Worm (Caenorhabditis elegans) whole organism, mixed stage, embryonic: Measurements from ENCODE around the gene famk-1.
A peak's percentile ranks its signal among the peaks of the same experiment; 100 is the strongest.

Source experiments
- M03D4.4 ChIP-seq: sonication (generic microtip); optimal IDR thresholded peaks from 2 replicates; lab custom pipeline; 2017; ENCODE audit warnings: mild to moderate bottlenecking, missing genetic modification characterization, missing compliant biosample characterization
- bed-3 ChIP-seq: fragments of 200-800 bp; sonication (Bioruptor generic); optimal IDR thresholded peaks from 3 replicates; lab custom pipeline; 2018; ENCODE audit warnings: mild to moderate bottlenecking, missing genetic modification characterization, moderate library complexity, missing compliant biosample characterization
- blmp-1 ChIP-seq: fragments of 150-350 bp; optimal IDR thresholded peaks from 2 replicates; lab custom pipeline; 2014; ENCODE audit warnings: missing biosample characterization, missing genetic modification characterization
- ceh-39 ChIP-seq: fragments of 150-350 bp; optimal IDR thresholded peaks from 2 replicates; lab custom pipeline; 2014; ENCODE audit warnings: missing biosample characterization, missing genetic modification characterization
- ceh-43 ChIP-seq: fragments of 200-800 bp; sonication (Bioruptor generic); optimal IDR thresholded peaks from 2 replicates; lab custom pipeline; 2018; ENCODE audit warnings: mild to moderate bottlenecking, missing genetic modification characterization, moderate library complexity, missing compliant biosample characterization
- ceh-83 ChIP-seq: fragments of 200-800 bp; sonication (Bioruptor generic); optimal IDR thresholded peaks from 2 replicates; lab custom pipeline; 2018; ENCODE audit warnings: mild to moderate bottlenecking, missing genetic modification characterization, missing compliant biosample characterization
- ces-1 ChIP-seq: fragments of 150-350 bp; optimal IDR thresholded peaks from 2 replicates; lab custom pipeline; 2014; ENCODE audit warnings: missing biosample characterization, missing genetic modification reagents, missing genetic modification characterization
- cnd-1 ChIP-seq: fragments of 200-800 bp; sonication (Bioruptor generic); optimal IDR thresholded peaks from 2 replicates; lab custom pipeline; 2018; ENCODE audit warnings: mild to moderate bottlenecking, missing genetic modification characterization, missing compliant biosample characterization
- drap-1 ChIP-seq: fragments of 200-800 bp; sonication (Bioruptor generic); optimal IDR thresholded peaks from 3 replicates; lab custom pipeline; 2018; ENCODE audit warnings: mild to moderate bottlenecking, missing genetic modification characterization, missing compliant biosample characterization
- elt-1 ChIP-seq: sonication (generic microtip); optimal IDR thresholded peaks from 2 replicates; lab custom pipeline; 2017; ENCODE audit warnings: missing genetic modification characterization, mild to moderate bottlenecking, missing compliant biosample characterization, antibody characterized with exemption, moderate library complexity, borderline replicate concordance; ENCODE audit not compliant: insufficient read depth
- elt-3 ChIP-seq: fragments of 150-350 bp; optimal IDR thresholded peaks from 2 replicates; lab custom pipeline; 2014; ENCODE audit warnings: missing biosample characterization, missing genetic modification characterization
- ham-2 ChIP-seq: fragments of 200-800 bp; sonication (Bioruptor generic); optimal IDR thresholded peaks from 2 replicates; lab custom pipeline; 2018; ENCODE audit warnings: mild to moderate bottlenecking, missing genetic modification characterization, missing compliant biosample characterization
- hlh-1 ChIP-seq: fragments of 150-350 bp; optimal IDR thresholded peaks from 2 replicates; lab custom pipeline; 2014; ENCODE audit warnings: missing biosample characterization, missing genetic modification reagents, missing genetic modification characterization
- lin-13 ChIP-seq: fragments of 150-350 bp; optimal IDR thresholded peaks from 2 replicates; lab custom pipeline; 2014; ENCODE audit warnings: missing biosample characterization, missing genetic modification characterization
- lin-32 ChIP-seq: fragments of 200-800 bp; sonication (Bioruptor generic); optimal IDR thresholded peaks from 2 replicates; lab custom pipeline; 2018; ENCODE audit warnings: mild to moderate bottlenecking, missing genetic modification characterization, missing compliant biosample characterization
- lsy-2 ChIP-seq: fragments of 150-350 bp; optimal IDR thresholded peaks from 2 replicates; lab custom pipeline; 2014; ENCODE audit warnings: missing biosample characterization, missing genetic modification characterization
- mab-5 ChIP-seq: fragments of 150-350 bp; optimal IDR thresholded peaks from 2 replicates; lab custom pipeline; 2014; ENCODE audit warnings: missing biosample characterization, missing genetic modification characterization
- mep-1 ChIP-seq: fragments of 150-350 bp; optimal IDR thresholded peaks from 2 replicates; lab custom pipeline; 2017; ENCODE audit warnings: missing biosample characterization, missing genetic modification reagents, missing genetic modification characterization, inconsistent platforms
- mls-2 ChIP-seq: sonication (generic microtip); optimal IDR thresholded peaks from 2 replicates; lab custom pipeline; 2016; ENCODE audit warnings: mild to moderate bottlenecking, missing genetic modification characterization, moderate library complexity, missing compliant biosample characterization
- nhr-12 ChIP-seq: fragments of 150-350 bp; optimal IDR thresholded peaks from 2 replicates; lab custom pipeline; 2014; ENCODE audit warnings: missing biosample characterization, missing genetic modification characterization
- nhr-2 ChIP-seq: fragments of 150-350 bp; optimal IDR thresholded peaks from 2 replicates; lab custom pipeline; 2014; ENCODE audit warnings: missing biosample characterization, missing genetic modification characterization
- nhr-237 ChIP-seq: fragments of 150-350 bp; optimal IDR thresholded peaks from 2 replicates; lab custom pipeline; 2014; ENCODE audit warnings: missing biosample characterization, missing genetic modification characterization
- nhr-28 ChIP-seq: fragments of 150-350 bp; optimal IDR thresholded peaks from 2 replicates; lab custom pipeline; 2014; ENCODE audit warnings: missing biosample characterization, missing genetic modification characterization
- nhr-76 ChIP-seq: sonication (generic microtip); optimal IDR thresholded peaks from 2 replicates; lab custom pipeline; 2017; ENCODE audit warnings: missing biosample characterization, missing genetic modification characterization
- pha-4 ChIP-seq: fragments of 150-350 bp; optimal IDR thresholded peaks from 2 replicates; lab custom pipeline; 2018; ENCODE audit warnings: missing biosample characterization, missing genetic modification reagents, missing genetic modification characterization
- sem-2 ChIP-seq: fragments of 200-800 bp; sonication (Bioruptor generic); optimal IDR thresholded peaks from 2 replicates; lab custom pipeline; 2018; ENCODE audit warnings: mild to moderate bottlenecking, missing genetic modification characterization, missing compliant biosample characterization
- snpc-4 ChIP-seq: fragments of 150-350 bp; optimal IDR thresholded peaks from 2 replicates; lab custom pipeline; 2014; ENCODE audit warnings: missing biosample characterization, missing genetic modification characterization
- sptf-1 ChIP-seq: sonication (generic microtip); optimal IDR thresholded peaks from 2 replicates; lab custom pipeline; 2017; ENCODE audit warnings: mild to moderate bottlenecking, missing genetic modification characterization, moderate library complexity, missing compliant biosample characterization
- tbx-8 ChIP-seq: fragments of 200-800 bp; sonication (Bioruptor generic); optimal IDR thresholded peaks from 2 replicates; lab custom pipeline; 2018; ENCODE audit warnings: mild to moderate bottlenecking, missing genetic modification characterization, moderate library complexity, missing compliant biosample characterization
- unc-120 ChIP-seq: sonication (generic microtip); optimal IDR thresholded peaks from 2 replicates; lab custom pipeline; 2017; ENCODE audit warnings: missing genetic modification characterization, missing compliant biosample characterization; ENCODE audit not compliant: poor library complexity, severe bottlenecking
- unc-39 ChIP-seq: fragments of 150-350 bp; optimal IDR thresholded peaks from 2 replicates; lab custom pipeline; 2014; ENCODE audit warnings: missing biosample characterization, missing genetic modification characterization
- unc-62 ChIP-seq: fragments of 150-350 bp; optimal IDR thresholded peaks from 2 replicates; lab custom pipeline; 2014; ENCODE audit warnings: missing biosample characterization, missing genetic modification reagents, missing genetic modification characterization
- zip-8 ChIP-seq: fragments of 150-350 bp; optimal IDR thresholded peaks from 2 replicates; lab custom pipeline; 2014; ENCODE audit warnings: missing biosample characterization, missing genetic modification characterization
- ztf-11 ChIP-seq: fragments of 150-350 bp; optimal IDR thresholded peaks from 2 replicates; lab custom pipeline; 2014; ENCODE audit warnings: missing biosample characterization, missing genetic modification characterization

Gene famk-1

DNA sequence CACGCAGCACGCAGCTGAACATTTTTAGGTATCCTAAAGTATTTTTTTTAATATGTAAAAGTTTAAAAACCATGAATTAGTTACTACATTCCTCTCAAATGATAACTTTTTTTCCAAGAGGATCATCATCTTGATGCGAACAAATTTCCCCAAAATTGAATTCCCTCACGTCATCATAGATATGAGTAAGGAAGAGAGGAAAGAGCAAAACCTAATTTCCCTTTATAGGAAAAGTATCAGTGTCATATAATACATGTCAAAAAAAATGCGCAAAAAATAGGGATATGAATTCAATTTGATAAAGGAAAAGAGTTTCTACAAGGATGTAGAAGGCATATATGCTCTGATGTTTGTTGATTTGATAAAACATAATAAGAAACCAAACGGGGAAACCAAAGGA, 12.9 kb downstream of the famk-1 start:
- TF ChIP-seq lsy-2 (tag; lab: Kevin White, UChicago) (no peak), sptf-1 (tag; lab: Kevin White, UChicago) (no peak), M03D4.4 (tag; lab: Kevin White, UChicago) (no peak), lin-32 (no peak), blmp-1 (tag; lab: Kevin White, UChicago) (no peak), mep-1 (tag; lab: Kevin White, UChicago) (no peak), mls-2 (tag; lab: Kevin White, UChicago) (no peak), unc-120 (tag; lab: Kevin White, UChicago) (no peak), nhr-28 (tag; lab: Kevin White, UChicago) (no peak), ces-1 (no peak), bed-3 (GFP tag; lab: Kevin White, UChicago) (no peak), pha-4 (tag; lab: Kevin White, UChicago) (no peak), cnd-1 (tag; lab: Kevin White, UChicago) (no peak)

ce11 chrX:15199052-15199451, 14.0 kb downstream of the famk-1 start, which contains the start of gene snt-7:
Gene snt-7 (minus strand): TSS chrX:15199152.
- TF ChIP-seq lin-13 (tag; lab: Kevin White, UChicago) = no peak
- no peak for TF ChIP-seq tbx-8 (GFP tag; lab: Kevin White, UChicago)
- no peak for TF ChIP-seq ces-1
- no peak for TF ChIP-seq ceh-39 (tag; lab: Kevin White, UChicago)
- no peak for TF ChIP-seq lsy-2 (tag; lab: Kevin White, UChicago)
- no peak for TF ChIP-seq cnd-1 (tag; lab: Kevin White, UChicago)
- TF ChIP-seq ztf-11 (tag; lab: Kevin White, UChicago) = no peak
- TF ChIP-seq, all 35 proteins: peak for 0

- TF ChIP-seq lin-32 (no peak), ham-2 (GFP tag; lab: Kevin White, UChicago) (no peak), sptf-1 (tag; lab: Kevin White, UChicago) (no peak), unc-39 (tag; lab: Kevin White, UChicago) (no peak), mls-2 (tag; lab: Kevin White, UChicago) (no peak), hlh-1 (tag; lab: Kevin White, UChicago) (no peak), nhr-12 (no peak), bed-3 (GFP tag; lab: Kevin White, UChicago) (no peak), elt-3 (tag; lab: Kevin White, UChicago) (no peak), cnd-1 (tag; lab: Kevin White, UChicago) (no peak), unc-62 (GFP tag; lab: Kevin White, UChicago) (no peak), blmp-1 (tag; lab: Kevin White, UChicago) (no peak), ztf-11 (tag; lab: Kevin White, UChicago) (no peak), nhr-28 (tag; lab: Kevin White, UChicago) (no peak)
These were observed 18.8 kb downstream of the famk-1 start, which contains the start of gene phat-6 for ce11 chrX:15194283-15194682. Gene phat-6 (minus strand): TSS chrX:15194383.

DNA sequence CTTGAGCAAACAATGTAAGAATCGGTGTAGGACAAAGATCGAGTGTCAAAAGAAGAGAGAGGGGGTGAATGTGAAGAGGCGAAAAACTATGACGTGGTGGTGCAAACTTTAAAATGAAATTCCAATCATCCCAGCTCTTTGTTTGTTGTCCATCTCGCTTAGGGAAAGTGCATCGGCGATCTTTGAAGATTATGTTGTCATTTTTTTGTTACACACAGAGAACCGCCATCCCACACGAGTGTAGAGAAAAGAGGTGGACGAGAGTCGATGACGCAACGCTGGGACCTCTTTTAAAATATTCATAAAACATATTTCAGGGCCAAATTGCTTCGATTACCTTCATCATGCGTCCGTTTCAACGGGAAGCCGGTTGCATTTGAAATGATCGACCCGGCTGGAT, 21.7 kb downstream of the famk-1 start:
- TF ChIP-seq zip-8 (tag; lab: Kevin White, UChicago) (peak; percentile 62), M03D4.4 (tag; lab: Kevin White, UChicago) (no peak)

DNA sequence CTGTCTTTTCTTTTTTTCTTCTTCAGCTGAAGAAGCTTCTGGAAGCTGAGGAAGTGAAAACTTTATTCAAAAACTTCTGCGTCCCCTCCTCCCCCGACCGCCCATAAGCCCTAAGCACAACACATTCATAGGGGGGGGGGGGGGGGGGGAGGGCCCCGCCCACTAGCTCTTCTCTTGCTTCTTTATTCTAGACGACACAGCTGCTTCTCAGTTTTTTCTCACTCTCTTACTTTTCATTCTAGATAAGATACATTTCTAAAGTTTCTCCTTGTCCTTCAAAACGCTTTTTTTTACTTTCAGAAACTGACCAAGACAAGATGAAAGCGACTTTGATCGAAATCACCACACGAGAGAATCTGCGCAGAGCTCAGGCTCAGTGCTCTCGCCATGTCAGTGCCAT, 23.2 kb downstream of the famk-1 start, which contains the start of gene T10B10.4:
TSS of gene T10B10.4 (plus strand) at position 301 of the 400 bp plus-strand sequence.
- TF ChIP-seq mls-2 (tag; lab: Kevin White, UChicago) (no peak), nhr-12 (no peak), ham-2 (GFP tag; lab: Kevin White, UChicago) (no peak), ceh-43 (no peak), ceh-39 (tag; lab: Kevin White, UChicago) (no peak), M03D4.4 (tag; lab: Kevin White, UChicago) (no peak)

ce11 chrX:15188986-15189675, 23.9 kb downstream of the famk-1 start:
- TF ChIP-seq ceh-43 = no peak
- no peak for TF ChIP-seq ceh-39 (tag; lab: Kevin White, UChicago)
- peak; percentile 72 for TF ChIP-seq unc-62 (GFP tag; lab: Kevin White, UChicago)
- no peak for TF ChIP-seq cnd-1 (tag; lab: Kevin White, UChicago)
- TF ChIP-seq elt-3 (tag; lab: Kevin White, UChicago) = no peak
- TF ChIP-seq elt-1 (tag; lab: Kevin White, UChicago) = no peak
- peak; percentile 73 for TF ChIP-seq ces-1
- TF ChIP-seq mls-2 (tag; lab: Kevin White, UChicago) = peak; percentile 40
- no peak for TF ChIP-seq nhr-2 (tag; lab: Kevin White, UChicago)
- peak; percentile 67 for TF ChIP-seq sptf-1 (tag; lab: Kevin White, UChicago)
- TF ChIP-seq unc-39 (tag; lab: Kevin White, UChicago) = no peak
- TF ChIP-seq unc-120 (tag; lab: Kevin White, UChicago) = peak; percentile 89
- TF ChIP-seq sem-2 (GFP tag; lab: Kevin White, UChicago) = no peak
- peak; percentile 29 for TF ChIP-seq drap-1
- TF ChIP-seq zip-8 (tag; lab: Kevin White, UChicago) = no peak
- TF ChIP-seq ham-2 (GFP tag; lab: Kevin White, UChicago) = no peak
- TF ChIP-seq pha-4 (tag; lab: Kevin White, UChicago) = no peak
- no peak for TF ChIP-seq lin-32
- TF ChIP-seq blmp-1 (tag; lab: Kevin White, UChicago) = no peak
- TF ChIP-seq mab-5 (tag; lab: Kevin White, UChicago) = peak; percentile 4
- TF ChIP-seq snpc-4 (tag; lab: Kevin White, UChicago) = no peak
- TF ChIP-seq ztf-11 (tag; lab: Kevin White, UChicago) = peak; percentile 4
- no peak for TF ChIP-seq nhr-76
- no peak for TF ChIP-seq bed-3 (GFP tag; lab: Kevin White, UChicago)
- no peak for TF ChIP-seq nhr-237 (tag; lab: Kevin White, UChicago)
- no peak for TF ChIP-seq tbx-8 (GFP tag; lab: Kevin White, UChicago)
- TF ChIP-seq ceh-83 (GFP tag; lab: Kevin White, UChicago) = no peak
